Worm (Caenorhabditis elegans) whole organism, midembryonic: ENCODE results near the gene sym-3.

ENCODE experiments used
- T22C8.4 ChIP-seq: fragments of 200-800 bp; sonication (Bioruptor generic); IDR thresholded peaks from 2 replicates; pipeline ENCODE4 v1.3.6; 2022; ENCODE audit warnings: missing genetic modification characterization, missing compliant biosample characterization
- cog-1 ChIP-seq: sonication (generic microtip); optimal IDR thresholded peaks from 2 replicates; lab custom pipeline; 2016; ENCODE audit warnings: missing genetic modification characterization, missing compliant biosample characterization
- flt-1 ChIP-seq: fragments of 200-800 bp; sonication (Bioruptor generic); IDR thresholded peaks from 2 replicates; pipeline ENCODE4 v1.3.6; 2022; ENCODE audit warnings: missing genetic modification characterization, missing compliant biosample characterization
- klf-2 ChIP-seq: fragments of 200-800 bp; sonication (Bioruptor generic); conservative IDR thresholded peaks from 2 replicates; pipeline ENCODE4 v1.3.6; 2022; ENCODE audit warnings: missing genetic modification reagents, missing genetic modification characterization, missing compliant biosample characterization
- med-1 ChIP-seq: sonication (generic microtip); optimal IDR thresholded peaks from 2 replicates; lab custom pipeline; 2017; ENCODE audit warnings: missing genetic modification characterization, mild to moderate bottlenecking, missing compliant biosample characterization, antibody characterized with exemption, missing genetic modification reagents; ENCODE audit not compliant: insufficient read depth
- ref-1 ChIP-seq: fragments of 200-800 bp; sonication (Bioruptor generic); conservative IDR thresholded peaks from 2 replicates; pipeline ENCODE4 v1.3.6; 2022; ENCODE audit warnings: missing genetic modification reagents, missing genetic modification characterization, missing compliant biosample characterization
- tab-1 ChIP-seq: fragments of 200-800 bp; sonication (Bioruptor generic); IDR thresholded peaks from 2 replicates; pipeline ENCODE4 v1.3.6; 2022; ENCODE audit warnings: missing genetic modification characterization, missing compliant biosample characterization
- ztf-23 ChIP-seq: fragments of 200-800 bp; sonication (Bioruptor generic); IDR thresholded peaks from 2 replicates; pipeline ENCODE4 v1.3.6; 2022; ENCODE audit warnings: missing genetic modification reagents, missing genetic modification characterization, missing compliant biosample characterization
- ztf-29 ChIP-seq: fragments of 200-800 bp; sonication (Bioruptor generic); IDR thresholded peaks from 2 replicates; pipeline ENCODE4 v1.3.6; 2022; ENCODE audit warnings: missing genetic modification reagents, missing genetic modification characterization, missing compliant biosample characterization

sym-3 gene

DNA sequence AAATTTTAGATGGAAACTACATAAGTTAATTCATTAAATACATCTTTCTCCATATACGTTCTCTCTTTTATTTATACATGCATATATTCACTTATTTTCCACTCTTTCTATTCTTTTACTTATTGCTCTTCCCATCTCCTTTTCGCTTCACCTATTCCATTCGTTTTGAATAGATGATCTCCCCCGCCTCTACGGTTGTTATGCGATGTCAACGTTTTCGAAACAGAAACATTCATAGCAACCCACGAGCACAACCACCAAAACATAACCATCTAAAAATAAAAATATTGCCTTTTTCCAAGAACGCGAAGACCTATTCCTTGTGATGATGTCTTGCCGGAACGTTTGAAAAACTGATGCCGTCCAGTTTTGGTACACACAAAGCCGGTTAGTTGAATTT lies at the start of gene sym-3:
Gene sym-3, plus strand, starts transcription at position 301 of the 400 bp plus-strand sequence.
- TF ChIP-seq ztf-29 (GFP tag; lab: Robert Waterston, UW) = no peak
- no peak for TF ChIP-seq ref-1 (GFP tag; lab: Robert Waterston, UW)
- TF ChIP-seq flt-1 (GFP tag; lab: Robert Waterston, UW) = no peak
- no peak for TF ChIP-seq med-1

DNA sequence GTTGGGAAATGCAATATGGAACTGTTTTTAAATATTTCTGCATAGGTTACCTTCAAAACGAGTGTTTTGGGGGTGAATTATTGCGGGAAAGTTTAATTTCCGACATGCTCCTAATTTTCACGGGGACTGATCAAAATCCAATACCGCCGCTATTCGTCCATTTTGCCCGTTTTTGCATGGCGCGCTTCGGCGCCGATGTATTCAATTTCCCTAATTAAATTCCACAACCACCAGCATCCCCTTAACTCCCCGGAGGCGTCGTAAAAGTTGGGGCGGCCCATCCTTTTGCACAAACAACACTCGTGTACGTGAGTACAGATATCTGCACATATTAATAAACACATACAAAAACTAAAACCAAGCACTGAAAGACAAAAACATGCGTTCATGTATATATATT lies 49.0 kb upstream of the sym-3 start:
- TF ChIP-seq flt-1 (GFP tag; lab: Robert Waterston, UW) = no peak
- TF ChIP-seq T22C8.4 (GFP tag; lab: Robert Waterston, UW) = no peak
- TF ChIP-seq ztf-29 (GFP tag; lab: Robert Waterston, UW) = no peak
- no peak for TF ChIP-seq klf-2 (GFP tag; lab: Robert Waterston, UW)
- TF ChIP-seq ref-1 (GFP tag; lab: Robert Waterston, UW) = no peak
- TF ChIP-seq med-1 = no peak
- TF ChIP-seq cog-1 = no peak
- no peak for TF ChIP-seq ztf-23 (GFP tag; lab: Robert Waterston, UW)
- TF ChIP-seq tab-1 (GFP tag; lab: Robert Waterston, UW) = no peak

DNA sequence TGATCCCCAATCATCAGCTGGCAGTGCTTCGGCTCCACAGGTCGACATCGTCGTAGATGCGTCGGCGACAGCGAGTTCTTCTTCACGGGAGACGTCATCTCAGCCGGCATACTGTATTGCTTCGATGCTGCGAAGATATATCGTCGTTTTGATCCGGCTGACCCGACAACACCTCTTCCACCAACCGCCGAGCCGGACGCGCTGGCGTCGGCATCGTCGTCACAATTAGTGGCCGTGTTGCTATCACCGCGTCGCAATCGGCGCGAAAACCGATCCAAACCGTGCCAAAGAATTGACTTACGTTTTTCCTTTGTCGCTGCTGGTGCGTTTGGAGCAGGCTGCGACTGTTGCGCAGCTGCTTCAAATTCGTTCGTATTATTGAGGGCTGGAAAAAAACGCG lies 47.4 kb upstream of the sym-3 start:
- TF ChIP-seq ztf-23 (GFP tag; lab: Robert Waterston, UW) (no peak), med-1 (no peak), cog-1 (no peak), T22C8.4 (GFP tag; lab: Robert Waterston, UW) (no peak), flt-1 (GFP tag; lab: Robert Waterston, UW) (no peak), klf-2 (GFP tag; lab: Robert Waterston, UW) (no peak), tab-1 (GFP tag; lab: Robert Waterston, UW) (no peak), ref-1 (GFP tag; lab: Robert Waterston, UW) (no peak)

DNA sequence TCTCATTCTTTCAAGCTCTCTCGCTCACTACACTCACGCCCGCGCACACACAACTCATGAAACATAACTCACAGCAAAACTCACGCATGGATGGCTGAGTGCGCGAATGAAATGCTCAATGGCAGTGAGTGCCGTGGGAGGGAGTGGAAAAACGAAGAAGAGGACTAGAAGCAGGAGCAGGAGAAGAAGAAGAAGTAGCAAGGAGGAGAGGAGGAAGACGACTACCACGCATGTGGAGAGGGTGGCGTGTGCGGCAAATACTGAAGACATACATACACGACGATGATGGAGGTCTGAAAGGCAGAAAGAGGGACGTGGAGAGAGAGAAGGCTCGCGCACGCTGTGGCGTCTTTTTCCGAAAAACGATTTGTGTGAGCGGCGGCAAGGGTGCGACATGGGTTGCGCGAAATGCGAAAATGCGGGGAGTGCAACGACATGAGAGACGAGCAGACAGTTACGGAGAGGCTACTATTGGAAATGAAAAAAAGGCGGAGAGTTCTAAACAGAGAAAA lies 44.6 kb upstream of the sym-3 start:
- 0 out of 2 replicates have a peak, but pooled peaks have one; percentile 54 for TF ChIP-seq ztf-23 (GFP tag; lab: Robert Waterston, UW)
- no peak for TF ChIP-seq cog-1

DNA sequence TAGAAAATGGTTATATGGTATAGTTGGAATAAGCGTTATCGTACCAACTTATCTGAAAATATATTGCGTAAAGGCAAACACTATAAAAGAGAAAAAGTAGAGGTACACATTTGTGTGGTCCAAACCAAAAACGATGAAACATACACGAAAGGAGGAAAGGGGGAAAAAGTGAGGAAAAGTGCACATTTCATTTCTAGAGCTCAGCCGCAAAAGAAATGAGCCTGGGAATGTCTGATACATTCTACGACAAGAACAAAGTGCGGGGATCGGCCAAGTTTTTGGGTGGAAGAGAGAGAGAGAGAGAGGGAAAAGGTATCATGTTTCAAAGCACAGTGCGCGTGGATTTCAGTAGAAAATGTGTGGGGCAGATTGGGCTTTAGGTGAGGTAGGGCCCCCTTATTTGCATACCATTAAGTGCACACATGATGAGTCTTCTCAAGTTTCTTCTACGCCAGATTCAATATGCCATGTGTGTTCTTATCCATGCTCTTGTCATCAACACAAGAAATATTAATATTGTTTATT lies 39.8 kb upstream of the sym-3 start, which contains the start of gene rgs-6:
Gene rgs-6, minus strand, starts transcription at position 51 of the 525 bp plus-strand sequence.
- no peak for TF ChIP-seq med-1
- no peak for TF ChIP-seq ztf-29 (GFP tag; lab: Robert Waterston, UW)
- TF ChIP-seq ztf-23 (GFP tag; lab: Robert Waterston, UW) = no peak
- TF ChIP-seq flt-1 (GFP tag; lab: Robert Waterston, UW) = no peak
- no peak for TF ChIP-seq tab-1 (GFP tag; lab: Robert Waterston, UW)
- no peak for TF ChIP-seq ref-1 (GFP tag; lab: Robert Waterston, UW)
- no peak for TF ChIP-seq cog-1
- TF ChIP-seq klf-2 (GFP tag; lab: Robert Waterston, UW) = no peak
- TF ChIP-seq T22C8.4 (GFP tag; lab: Robert Waterston, UW) = no peak

DNA sequence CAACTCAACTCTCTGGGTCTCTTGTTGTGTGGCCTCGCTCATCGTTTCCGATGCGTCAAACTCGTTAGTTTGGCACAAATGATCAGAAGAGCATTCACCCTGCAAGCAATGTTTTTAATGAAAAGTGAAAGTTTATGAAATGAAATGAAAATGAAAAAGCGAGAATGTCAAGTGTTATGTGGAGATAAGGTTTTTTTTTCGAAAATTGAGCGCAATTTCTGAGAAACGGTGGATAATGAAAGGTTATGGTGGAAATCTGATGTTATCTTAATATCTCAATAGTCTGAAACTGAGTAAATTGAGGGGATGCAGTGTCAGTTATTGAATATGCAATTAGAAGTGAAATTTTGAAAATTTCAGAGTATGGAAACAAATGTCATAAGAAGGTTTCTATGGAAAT lies 30.4 kb upstream of the sym-3 start, which contains the start of gene gnrr-4:
Gene gnrr-4, minus strand, starts transcription at position 101 of the 400 bp plus-strand sequence.
- TF ChIP-seq cog-1 (no peak), med-1 (no peak), ztf-23 (GFP tag; lab: Robert Waterston, UW) (no peak), ref-1 (GFP tag; lab: Robert Waterston, UW) (no peak), flt-1 (GFP tag; lab: Robert Waterston, UW) (no peak), T22C8.4 (GFP tag; lab: Robert Waterston, UW) (no peak), ztf-29 (GFP tag; lab: Robert Waterston, UW) (no peak), klf-2 (GFP tag; lab: Robert Waterston, UW) (no peak), tab-1 (GFP tag; lab: Robert Waterston, UW) (no peak)

DNA sequence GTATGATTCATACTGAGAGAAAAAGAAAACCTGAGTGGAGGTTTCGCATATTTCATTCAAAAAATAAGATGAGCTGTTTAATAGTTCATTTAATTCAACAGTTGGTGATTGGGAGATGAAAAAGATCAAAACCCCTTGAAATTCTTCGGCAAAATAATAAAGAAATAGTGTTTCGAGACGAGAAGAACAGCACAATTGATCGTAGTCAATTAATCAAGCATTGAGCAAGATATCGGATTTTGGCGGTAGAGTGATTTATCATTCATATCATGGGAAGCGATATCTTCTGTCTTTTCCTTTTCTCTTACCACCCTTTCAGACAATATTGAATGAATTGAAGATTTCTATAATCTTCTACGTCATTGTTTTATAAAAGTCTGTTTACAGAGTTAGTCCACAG lies 26.9 kb upstream of the sym-3 start:
- no peak for TF ChIP-seq ztf-29 (GFP tag; lab: Robert Waterston, UW)
- TF ChIP-seq cog-1 = no peak
- no peak for TF ChIP-seq klf-2 (GFP tag; lab: Robert Waterston, UW)
- TF ChIP-seq tab-1 (GFP tag; lab: Robert Waterston, UW) = no peak
- TF ChIP-seq flt-1 (GFP tag; lab: Robert Waterston, UW) = no peak
- no peak for TF ChIP-seq ref-1 (GFP tag; lab: Robert Waterston, UW)
- TF ChIP-seq T22C8.4 (GFP tag; lab: Robert Waterston, UW) = no peak
- no peak for TF ChIP-seq med-1
- TF ChIP-seq ztf-23 (GFP tag; lab: Robert Waterston, UW) = no peak

DNA sequence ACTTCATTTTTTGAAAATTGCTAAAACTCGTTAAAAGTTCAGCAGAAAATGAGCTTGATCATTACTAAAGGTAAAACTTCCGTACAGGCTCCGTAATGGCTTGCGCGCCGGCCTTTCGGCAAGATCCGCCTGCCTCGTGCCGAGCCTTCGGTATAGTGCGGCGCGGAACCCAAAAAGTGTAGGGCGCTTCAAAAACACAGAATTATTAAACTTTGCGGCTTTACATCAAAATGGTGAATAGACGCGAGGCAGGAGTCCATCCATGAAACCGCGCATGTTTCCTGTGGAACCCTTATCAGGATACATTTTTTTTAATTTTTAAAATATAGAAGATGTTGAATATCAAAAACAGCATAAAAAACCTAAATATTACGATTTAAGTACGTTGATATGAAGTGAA lies 20.4 kb upstream of the sym-3 start:
- TF ChIP-seq med-1 (no peak), flt-1 (GFP tag; lab: Robert Waterston, UW) (no peak), ztf-29 (GFP tag; lab: Robert Waterston, UW) (no peak), klf-2 (GFP tag; lab: Robert Waterston, UW) (no peak), ztf-23 (GFP tag; lab: Robert Waterston, UW) (no peak)

DNA sequence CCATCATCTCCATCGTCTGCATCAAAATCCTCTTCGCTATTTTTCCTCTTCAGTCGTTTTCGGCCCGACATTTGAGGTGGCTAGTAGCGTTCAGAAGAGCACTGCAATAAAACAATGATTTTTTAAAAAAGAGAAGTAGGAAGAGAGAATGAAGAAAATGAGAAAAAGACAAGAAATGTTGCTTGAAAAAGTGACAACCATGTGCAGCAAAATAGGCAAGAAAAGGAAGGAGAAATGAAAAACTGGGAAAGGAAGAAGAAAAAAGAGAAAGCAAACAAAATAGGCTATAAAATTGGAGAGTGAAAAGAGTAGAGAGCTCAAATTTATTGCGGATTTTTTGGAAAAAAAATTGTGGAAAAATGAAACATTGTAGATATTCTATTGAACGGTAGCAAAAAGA lies 10.3 kb upstream of the sym-3 start, which contains the start of gene tag-294:
Gene tag-294, minus strand, starts transcription at position 101 of the 400 bp plus-strand sequence.
- TF ChIP-seq cog-1 = no peak
- TF ChIP-seq flt-1 (GFP tag; lab: Robert Waterston, UW) = no peak
- TF ChIP-seq med-1 = no peak
- no peak for TF ChIP-seq tab-1 (GFP tag; lab: Robert Waterston, UW)
- TF ChIP-seq klf-2 (GFP tag; lab: Robert Waterston, UW) = no peak
- no peak for TF ChIP-seq T22C8.4 (GFP tag; lab: Robert Waterston, UW)
- no peak for TF ChIP-seq ztf-29 (GFP tag; lab: Robert Waterston, UW)
- no peak for TF ChIP-seq ref-1 (GFP tag; lab: Robert Waterston, UW)
- no peak for TF ChIP-seq ztf-23 (GFP tag; lab: Robert Waterston, UW)

DNA sequence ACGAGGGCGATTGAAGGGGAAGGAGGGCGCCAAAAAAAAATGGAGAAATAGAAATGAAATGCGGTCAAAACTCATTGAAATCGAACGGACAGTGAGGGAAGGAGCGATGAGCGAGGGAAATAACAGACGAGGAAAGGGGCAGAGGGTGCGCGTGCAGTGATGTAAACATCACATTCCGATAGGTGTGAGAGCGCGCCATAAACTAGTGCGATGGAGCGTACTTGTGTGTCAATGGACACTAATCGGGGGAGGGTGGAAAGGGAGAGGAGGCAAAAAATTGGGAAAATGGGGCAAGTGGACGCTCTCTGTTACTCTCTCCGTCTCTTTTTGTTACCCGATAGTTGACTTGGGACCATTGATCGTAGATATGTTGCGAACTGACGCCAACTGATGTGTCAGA lies 9.7 kb upstream of the sym-3 start:
- TF ChIP-seq cog-1 (peak; percentile 52), ref-1 (GFP tag; lab: Robert Waterston, UW) (no peak), med-1 (no peak), ztf-29 (GFP tag; lab: Robert Waterston, UW) (no peak), klf-2 (GFP tag; lab: Robert Waterston, UW) (no peak), tab-1 (GFP tag; lab: Robert Waterston, UW) (peak; percentile 68; the same call in 1 of the 2 replicates), flt-1 (GFP tag; lab: Robert Waterston, UW) (0 out of 2 replicates have a peak, but pooled peaks have one; percentile 9), ztf-23 (GFP tag; lab: Robert Waterston, UW) (no peak), T22C8.4 (GFP tag; lab: Robert Waterston, UW) (no peak)
